Fruit fly (Drosophila melanogaster) whole organism, embryonic: ENCODE data around the gene Top3alpha.

Experiments used
- Abd-B ChIP-seq: fragments of 200-800 bp; sonication (Bioruptor generic); optimal IDR thresholded peaks from 2 replicates; lab custom pipeline; 2018; ENCODE audit warnings: missing biosample characterization, mild to moderate bottlenecking, missing genetic modification characterization, moderate library complexity
- CG10267 ChIP-seq: fragments of 200-800 bp; sonication (Bioruptor generic); optimal IDR thresholded peaks from 2 replicates; lab custom pipeline; 2018; ENCODE audit warnings: missing biosample characterization, mild to moderate bottlenecking, missing genetic modification characterization, moderate library complexity
- CG10565 ChIP-seq: fragments of 200-800 bp; sonication (Bioruptor generic); optimal IDR thresholded peaks from 3 replicates; lab custom pipeline; 2016; ENCODE audit warnings: missing biosample characterization, mild to moderate bottlenecking, missing genetic modification characterization
- CG12155 ChIP-seq: fragments of 200-800 bp; sonication (Bioruptor generic); optimal IDR thresholded peaks from 3 replicates; lab custom pipeline; 2016; ENCODE audit warnings: missing biosample characterization, missing genetic modification characterization
- CG12391 ChIP-seq: fragments of 200-800 bp; sonication (Bioruptor generic); optimal IDR thresholded peaks from 3 replicates; lab custom pipeline; 2018; ENCODE audit warnings: missing biosample characterization, mild to moderate bottlenecking, missing genetic modification characterization, moderate library complexity
- CG12942 ChIP-seq: fragments of 200-800 bp; sonication (Bioruptor generic); optimal IDR thresholded peaks from 3 replicates; lab custom pipeline; 2016; ENCODE audit warnings: missing biosample characterization, missing genetic modification characterization
- CG13424 ChIP-seq: fragments of 200-800 bp; sonication (Bioruptor generic); optimal IDR thresholded peaks from 2 replicates; lab custom pipeline; 2019; ENCODE audit warnings: missing biosample characterization, mild to moderate bottlenecking, missing genetic modification characterization, moderate library complexity
- CG13775 ChIP-seq: fragments of 200-800 bp; sonication (Bioruptor generic); optimal IDR thresholded peaks from 3 replicates; lab custom pipeline; 2017; ENCODE audit warnings: missing biosample characterization, mild to moderate bottlenecking, missing genetic modification characterization
- CG14710 ChIP-seq: fragments of 200-800 bp; sonication (Bioruptor generic); optimal IDR thresholded peaks from 3 replicates; lab custom pipeline; 2019; ENCODE audit warnings: missing biosample characterization, mild to moderate bottlenecking, missing genetic modification characterization, moderate library complexity
- CG15601 ChIP-seq: fragments of 200-800 bp; sonication (Bioruptor generic); optimal IDR thresholded peaks from 3 replicates; lab custom pipeline; 2019; ENCODE audit warnings: missing biosample characterization, mild to moderate bottlenecking, missing genetic modification characterization, moderate library complexity
- CG16863 ChIP-seq: fragments of 200-800 bp; sonication (Bioruptor generic); optimal IDR thresholded peaks from 3 replicates; lab custom pipeline; 2016; ENCODE audit warnings: missing biosample characterization, missing genetic modification characterization
- CG17328 ChIP-seq: fragments of 200-800 bp; sonication (Bioruptor generic); IDR thresholded peaks from 2 replicates; pipeline ENCODE4 v1.3.6; 2022; ENCODE audit warnings: missing biosample characterization, missing genetic modification characterization
- CG17912 ChIP-seq: fragments of 200-800 bp; sonication (Bioruptor generic); optimal IDR thresholded peaks from 2 replicates; lab custom pipeline; 2018; ENCODE audit warnings: missing biosample characterization, mild to moderate bottlenecking, missing genetic modification characterization
- CG18619 ChIP-seq: fragments of 200-800 bp; sonication (Bioruptor generic); optimal IDR thresholded peaks from 3 replicates; lab custom pipeline; 2017; ENCODE audit warnings: missing biosample characterization, mild to moderate bottlenecking, missing genetic modification characterization
- CG2120 ChIP-seq: fragments of 200-800 bp; sonication (Bioruptor generic); optimal IDR thresholded peaks from 3 replicates; lab custom pipeline; 2016; ENCODE audit warnings: missing biosample characterization, missing genetic modification characterization
- CG2678 ChIP-seq: fragments of 200-800 bp; sonication (Bioruptor generic); optimal IDR thresholded peaks from 3 replicates; lab custom pipeline; 2019; ENCODE audit warnings: missing biosample characterization, mild to moderate bottlenecking, missing genetic modification characterization, moderate library complexity
- CG30020 ChIP-seq: fragments of 200-800 bp; optimal IDR thresholded peaks from 2 replicates; lab custom pipeline; 2019; ENCODE audit warnings: missing biosample characterization, mild to moderate bottlenecking, missing genetic modification characterization, moderate library complexity
- CG30403 ChIP-seq: fragments of 200-800 bp; sonication (Bioruptor generic); optimal IDR thresholded peaks from 3 replicates; lab custom pipeline; 2016; ENCODE audit warnings: missing biosample characterization, missing genetic modification characterization
- CG3065 ChIP-seq: fragments of 200-800 bp; sonication (Bioruptor generic); optimal IDR thresholded peaks from 2 replicates; lab custom pipeline; 2016; ENCODE audit warnings: missing biosample characterization, missing genetic modification characterization
- CG6654 ChIP-seq: fragments of 200-800 bp; sonication (Bioruptor generic); optimal IDR thresholded peaks from 2 replicates; lab custom pipeline; 2017; ENCODE audit warnings: missing biosample characterization, mild to moderate bottlenecking, missing genetic modification characterization
- CG7963 ChIP-seq: fragments of 200-800 bp; sonication (Bioruptor generic); IDR thresholded peaks from 3 replicates; pipeline ENCODE4 v1.3.6; 2022; ENCODE audit warnings: missing biosample characterization, missing genetic modification characterization; ENCODE audit not compliant: partially characterized antibody
- CG8359 ChIP-seq: fragments of 200-800 bp; sonication (Bioruptor generic); optimal IDR thresholded peaks from 2 replicates; lab custom pipeline; 2017; ENCODE audit warnings: missing biosample characterization, mild to moderate bottlenecking, missing genetic modification characterization, borderline replicate concordance
- Dip2 ChIP-seq: fragments of 200-800 bp; sonication (Bioruptor generic); IDR thresholded peaks from 2 replicates; pipeline ENCODE4 v1.3.6; 2022; ENCODE audit warnings: missing biosample characterization, missing genetic modification characterization
- Drgx ChIP-seq: fragments of 200-800 bp; sonication (Bioruptor generic); IDR thresholded peaks from 2 replicates; pipeline ENCODE4 v1.3.6; 2022; ENCODE audit warnings: missing biosample characterization, missing genetic modification characterization
- Gug ChIP-seq: fragments of 200-800 bp; sonication (Bioruptor generic); IDR thresholded peaks from 4 replicates; pipeline ENCODE4 v1.3.6; 2022; ENCODE audit warnings: missing biosample characterization, missing genetic modification characterization
- Hmx ChIP-seq: fragments of 200-800 bp; sonication (Bioruptor generic); optimal IDR thresholded peaks from 2 replicates; lab custom pipeline; 2016; ENCODE audit warnings: missing biosample characterization, missing genetic modification characterization
- PHDP ChIP-seq: fragments of 200-800 bp; sonication (Bioruptor generic); optimal IDR thresholded peaks from 3 replicates; lab custom pipeline; 2018; ENCODE audit warnings: missing biosample characterization, mild to moderate bottlenecking, missing genetic modification characterization, moderate library complexity
- Xbp1 ChIP-seq: fragments of 200-800 bp; sonication (Bioruptor generic); optimal IDR thresholded peaks from 3 replicates; lab custom pipeline; 2016; ENCODE audit warnings: missing biosample characterization, mild to moderate bottlenecking, missing genetic modification characterization
- bcd ChIP-seq: fragments of 200-800 bp; sonication (Bioruptor generic); optimal IDR thresholded peaks from 2 replicates; lab custom pipeline; 2017; ENCODE audit warnings: missing biosample characterization, mild to moderate bottlenecking, missing genetic modification characterization
- cato ChIP-seq: fragments of 200-800 bp; sonication (Bioruptor generic); optimal IDR thresholded peaks from 2 replicates; lab custom pipeline; 2016; ENCODE audit warnings: missing biosample characterization, missing genetic modification characterization, borderline replicate concordance
- emc ChIP-seq: fragments of 200-800 bp; sonication (Bioruptor generic); optimal IDR thresholded peaks from 2 replicates; lab custom pipeline; 2016; ENCODE audit warnings: missing biosample characterization, missing genetic modification characterization
- fd96Cb ChIP-seq: fragments of 200-800 bp; sonication (Bioruptor generic); optimal IDR thresholded peaks from 2 replicates; lab custom pipeline; 2018; ENCODE audit warnings: missing biosample characterization, mild to moderate bottlenecking, missing genetic modification characterization, moderate library complexity
- ftz-f1 ChIP-seq: fragments of 200-800 bp; sonication (Bioruptor generic); optimal IDR thresholded peaks from 2 replicates; lab custom pipeline; 2016; ENCODE audit warnings: missing biosample characterization, missing genetic modification characterization
- lbe ChIP-seq: fragments of 200-800 bp; sonication (Bioruptor generic); optimal IDR thresholded peaks from 2 replicates; lab custom pipeline; 2016; ENCODE audit warnings: missing biosample characterization, mild to moderate bottlenecking, missing genetic modification characterization
- lmd ChIP-seq: fragments of 200-800 bp; sonication (Bioruptor generic); IDR thresholded peaks from 2 replicates; pipeline ENCODE4 v1.3.6; 2022; ENCODE audit warnings: missing biosample characterization, missing genetic modification characterization
- lola ChIP-seq, 3 experiments: fragments of >200 bp in 2 of 3; fragments of 200-800 bp in 1 of 3; sonication (Bioruptor generic) in 1 of 3; optimal IDR thresholded peaks; 2 replicates each; lab custom pipeline; 2017 to 2019; ENCODE audit warnings: missing biosample characterization in 3 of 3, missing genetic modification characterization in 3 of 3, mild to moderate bottlenecking in 1 of 3, moderate library complexity in 1 of 3
- mld ChIP-seq: fragments of 200-800 bp; sonication (Bioruptor generic); IDR thresholded peaks from 3 replicates; pipeline ENCODE4 v1.3.6; 2022; ENCODE audit warnings: missing biosample characterization, missing genetic modification characterization; ENCODE audit not compliant: partially characterized antibody
- oc ChIP-seq: fragments of 200-800 bp; sonication (Bioruptor generic); optimal IDR thresholded peaks from 2 replicates; lab custom pipeline; 2018; ENCODE audit warnings: missing biosample characterization, mild to moderate bottlenecking, missing genetic modification characterization, moderate library complexity
- prd ChIP-seq, 3 experiments: fragments of >200 bp in 2 of 3; fragments of 200-800 bp in 1 of 3; sonication (Bioruptor generic) in 1 of 3; optimal IDR thresholded peaks in 2 of 3; IDR thresholded peaks in 1 of 3; 2 replicates in 2 of 3; 3 replicates in 1 of 3; pipeline versions ENCODE4 v1.3.6 to Lab custom; 2017 to 2022; ENCODE audit warnings: missing biosample characterization in 1 of 3, missing genetic modification characterization in 1 of 3
- ranshi ChIP-seq: fragments of 200-800 bp; sonication (Bioruptor generic); IDR thresholded peaks from 2 replicates; pipeline ENCODE4 v1.3.6; 2022; ENCODE audit warnings: missing biosample characterization, missing genetic modification characterization
- sim ChIP-seq: fragments of 200-800 bp; sonication (Bioruptor generic); IDR thresholded peaks from 2 replicates; pipeline ENCODE4 v1.3.6; 2022; ENCODE audit warnings: missing biosample characterization, missing genetic modification characterization
- sisA ChIP-seq: fragments of 200-800 bp; sonication (Bioruptor generic); IDR thresholded peaks from 2 replicates; pipeline ENCODE4 v1.3.6; 2022; ENCODE audit warnings: missing biosample characterization, missing genetic modification characterization
- stwl ChIP-seq: fragments of 200-800 bp; sonication (Bioruptor generic); optimal IDR thresholded peaks from 3 replicates; lab custom pipeline; 2018; ENCODE audit warnings: missing biosample characterization, mild to moderate bottlenecking, missing genetic modification characterization, moderate library complexity
- tgo ChIP-seq: fragments of 200-800 bp; sonication (Bioruptor generic); IDR thresholded peaks from 3 replicates; pipeline ENCODE4 v1.3.6; 2022; ENCODE audit warnings: missing biosample characterization, missing genetic modification characterization
- trem ChIP-seq: fragments of 200-800 bp; optimal IDR thresholded peaks from 3 replicates; lab custom pipeline; 2019; ENCODE audit warnings: missing biosample characterization, mild to moderate bottlenecking, missing genetic modification characterization, moderate library complexity
- tup ChIP-seq: fragments of 200-800 bp; sonication (Bioruptor generic); optimal IDR thresholded peaks from 2 replicates; lab custom pipeline; 2016; ENCODE audit warnings: missing biosample characterization, mild to moderate bottlenecking, missing genetic modification characterization, moderate library complexity
- vvl ChIP-seq: fragments of 200-800 bp; sonication (Bioruptor generic); IDR thresholded peaks from 2 replicates; pipeline ENCODE4 v1.3.6; 2022; ENCODE audit warnings: missing biosample characterization, missing genetic modification characterization
- zen ChIP-seq: fragments of 200-800 bp; sonication (Bioruptor generic); optimal IDR thresholded peaks from 3 replicates; lab custom pipeline; 2018; ENCODE audit warnings: missing biosample characterization, mild to moderate bottlenecking, missing genetic modification characterization, moderate library complexity

Top3alpha gene

dm6 chr2L:19537779-19538456 is 40.0 kb downstream of the Top3alpha start, which contains the start of gene CG13082 (continued):
- TF ChIP-seq CG17912 (GFP tag; lab: Kevin White, UChicago) (no peak), ranshi (GFP tag; lab: Robert Waterston, UW) (0 out of 2 replicates have a peak, but pooled peaks have one; percentile 6), CG10565 (GFP tag; lab: Kevin White, UChicago) (no peak), Gug (no peak), CG14710 (tag; lab: Kevin White, UChicago) (peak; percentile 79), emc (GFP tag; lab: Kevin White, UChicago) (no peak), CG7963 (GFP tag; lab: Robert Waterston, UW) (no peak), CG13424 (tag; lab: Kevin White, UChicago) (peak; percentile 64), PHDP (tag; lab: Kevin White, UChicago) (peak; percentile 47), zen (tag; lab: Kevin White, UChicago) (peak; percentile 33), sim (peak; percentile 4; the same call in 1 of the 2 replicates), CG6654 (GFP tag; lab: Kevin White, UChicago) (peak; percentile 33), ftz-f1 (GFP tag; lab: Kevin White, UChicago) (no peak), CG30020 (peak; percentile 12), CG2678 (peak; percentile 66), CG17328 (GFP tag; lab: Robert Waterston, UW) (peak; percentile 45), CG18619 (GFP tag; lab: Kevin White, UChicago) (no peak), bcd (peak; percentile 39), lbe (GFP tag; lab: Kevin White, UChicago) (peak; percentile 62), sisA (peak; percentile 42; the same call in 1 of the 2 replicates), CG13775 (GFP tag; lab: Kevin White, UChicago) (peak; percentile 54), cato (GFP tag; lab: Kevin White, UChicago) (no peak), Abd-B (GFP tag; lab: Kevin White, UChicago) (peak; percentile 8), CG10267 (peak; percentile 60), trem (tag; lab: Kevin White, UChicago) (peak; percentile 56), CG30403 (GFP tag; lab: Kevin White, UChicago) (peak; percentile 63), Hmx (GFP tag; lab: Kevin White, UChicago) (peak; percentile 36), tup (GFP tag; lab: Kevin White, UChicago) (peak; percentile 10), oc (tag; lab: Kevin White, UChicago) (peak; percentile 50), tgo (peak; percentile 35; the same call in 1 of the 3 replicates), CG2120 (GFP tag; lab: Kevin White, UChicago) (no peak), CG12155 (peak; percentile 10), fd96Cb (tag; lab: Kevin White, UChicago) (peak; percentile 59), CG16863 (GFP tag; lab: Kevin White, UChicago) (peak; percentile 54), CG12942 (GFP tag; lab: Kevin White, UChicago) (no peak), CG15601 (tag; lab: Kevin White, UChicago) (peak; percentile 77), Xbp1 (GFP tag; lab: Kevin White, UChicago) (peak; percentile 31), CG12391 (tag; lab: Kevin White, UChicago) (peak; percentile 55), CG3065 (GFP tag; lab: Kevin White, UChicago) (no peak), CG8359 (GFP tag; lab: Kevin White, UChicago) (peak; percentile 62), lmd (peak; percentile 49; the same call in 1 of the 2 replicates), vvl (GFP tag; lab: Robert Waterston, UW) (peak; percentile 36; the same call in 1 of the 2 replicates), Dip2 (GFP tag; lab: Robert Waterston, UW) (no peak), stwl (tag; lab: Kevin White, UChicago) (no peak), Drgx (GFP tag; lab: Robert Waterston, UW) (peak; percentile 55), prd (optimal IDR thresholded peaks at IDR 0.05; lab: Kevin White, UChicago) (no peak), prd (GFP tag; IDR thresholded peaks at IDR 0.05; lab: Robert Waterston, UW) (peak; percentile 64; the same call in 2 of the 3 replicates), mld (no peak), lola (GFP tag; optimal IDR thresholded peaks at IDR 0.05; lab: Kevin White, UChicago) (peak in 1 of 3 experiments; percentile 80)
